Fruit fly (Drosophila melanogaster): Measurements from ENCODE around the gene ppl.

Gene ppl

DNA sequence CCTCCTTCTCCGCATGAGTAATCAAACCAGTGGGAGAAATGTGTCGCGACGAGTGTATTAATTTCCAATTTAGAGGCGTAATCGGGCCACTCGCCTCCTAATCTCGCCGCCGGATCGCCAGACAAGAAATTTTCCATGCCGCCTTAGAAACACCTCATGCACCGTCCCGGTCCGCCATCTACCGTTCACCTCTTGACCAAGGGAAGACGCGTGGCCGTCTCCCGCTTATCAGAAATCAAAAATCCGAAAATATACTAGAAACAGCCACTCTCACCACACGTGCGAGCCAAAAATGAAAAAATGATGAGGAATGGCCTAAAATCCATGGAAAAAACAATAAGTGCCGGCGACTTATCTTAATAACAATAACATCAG is 5.4 kb downstream of the ppl start:
- TF ChIP-seq CG12605 (GFP tag; IDR thresholded peaks at IDR 0.05), result no peak
- no peak for TF ChIP-seq D1 (tag; optimal IDR thresholded peaks at IDR 0.05)
- no peak for TF ChIP-seq rn (GFP tag; IDR thresholded peaks at IDR 0.05)
- no peak for TF ChIP-seq CG14655 (GFP tag; optimal IDR thresholded peaks at IDR 0.05)
- TF ChIP-seq Pif1A (GFP tag; optimal IDR thresholded peaks at IDR 0.05), result no peak
- TF ChIP-seq Pif1B (GFP tag; optimal IDR thresholded peaks at IDR 0.05), result no peak
- no peak for TF ChIP-seq CG15710 (tag; optimal IDR thresholded peaks at IDR 0.05)
- TF ChIP-seq CG9948 (tag; optimal IDR thresholded peaks at IDR 0.05), result no peak

DNA sequence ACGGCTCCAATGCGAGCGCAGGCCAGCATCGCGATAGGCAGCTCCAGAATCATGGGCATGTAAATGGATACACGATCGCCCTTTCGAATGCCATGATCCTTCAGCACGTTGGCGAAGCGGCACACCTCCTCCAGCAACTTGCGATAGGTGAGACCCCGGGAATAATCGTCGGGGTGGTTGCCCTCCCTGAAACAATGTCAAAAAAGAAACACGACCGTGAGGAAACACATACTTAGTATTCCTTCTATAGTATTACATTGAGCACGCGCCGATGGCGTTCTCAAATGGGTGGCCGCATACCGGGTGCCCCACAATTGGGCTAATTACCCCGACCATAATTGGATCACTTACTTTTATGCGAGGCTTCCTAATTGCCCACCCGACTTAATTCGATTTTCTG is 7.8 kb downstream of the ppl start:
- TF ChIP-seq CG17806 (tag; optimal IDR thresholded peaks at IDR 0.05) (no peak), CG14655 (GFP tag; optimal IDR thresholded peaks at IDR 0.05) (no peak), CG12605 (GFP tag; IDR thresholded peaks at IDR 0.05) (no peak), EcR (GFP tag; optimal IDR thresholded peaks at IDR 0.05) (no peak), rn (GFP tag; IDR thresholded peaks at IDR 0.05) (no peak), D1 (tag; optimal IDR thresholded peaks at IDR 0.05) (no peak), CG13204 (GFP tag; optimal IDR thresholded peaks at IDR 0.05) (no peak), Pif1A (GFP tag; optimal IDR thresholded peaks at IDR 0.05) (no peak), CG8301 (tag; optimal IDR thresholded peaks at IDR 0.05) (no peak), gl (tag; optimal IDR thresholded peaks at IDR 0.05) (no peak), CG4496 (GFP tag; IDR thresholded peaks at IDR 0.05) (no peak), Pif1B (GFP tag; optimal IDR thresholded peaks at IDR 0.05) (no peak), fd96Ca (GFP tag; IDR thresholded peaks at IDR 0.05) (no peak), CG15710 (tag; optimal IDR thresholded peaks at IDR 0.05) (no peak), Snoo (tag; optimal IDR thresholded peaks at IDR 0.05) (no peak)

DNA sequence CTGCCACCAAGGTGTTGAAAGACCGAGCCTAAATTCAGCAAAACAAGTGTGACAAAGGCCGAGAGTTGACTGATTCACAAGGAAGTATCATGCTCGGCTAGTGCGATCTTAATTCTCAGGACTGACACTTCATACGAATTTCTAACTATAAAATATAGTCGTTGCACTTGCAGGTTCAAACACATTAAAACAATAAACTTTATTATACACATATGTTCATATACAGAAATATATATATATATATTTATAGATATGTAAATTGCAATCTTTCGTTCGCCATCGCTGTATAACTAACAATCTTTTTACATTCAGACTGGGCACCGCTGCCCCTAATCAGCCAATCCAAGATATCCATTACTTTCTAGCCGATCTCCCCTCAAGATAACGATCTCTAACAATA is 10.8 kb downstream of the ppl start, which contains the start of gene CG9389:
Gene CG9389 (minus strand): TSS at position 101 of the 400 bp plus-strand sequence.
- TF ChIP-seq CG4496 (GFP tag; IDR thresholded peaks at IDR 0.05) (no peak), CG17806 (tag; optimal IDR thresholded peaks at IDR 0.05) (no peak), Snoo (tag; optimal IDR thresholded peaks at IDR 0.05) (no peak), EcR (GFP tag; optimal IDR thresholded peaks at IDR 0.05) (no peak)

DNA sequence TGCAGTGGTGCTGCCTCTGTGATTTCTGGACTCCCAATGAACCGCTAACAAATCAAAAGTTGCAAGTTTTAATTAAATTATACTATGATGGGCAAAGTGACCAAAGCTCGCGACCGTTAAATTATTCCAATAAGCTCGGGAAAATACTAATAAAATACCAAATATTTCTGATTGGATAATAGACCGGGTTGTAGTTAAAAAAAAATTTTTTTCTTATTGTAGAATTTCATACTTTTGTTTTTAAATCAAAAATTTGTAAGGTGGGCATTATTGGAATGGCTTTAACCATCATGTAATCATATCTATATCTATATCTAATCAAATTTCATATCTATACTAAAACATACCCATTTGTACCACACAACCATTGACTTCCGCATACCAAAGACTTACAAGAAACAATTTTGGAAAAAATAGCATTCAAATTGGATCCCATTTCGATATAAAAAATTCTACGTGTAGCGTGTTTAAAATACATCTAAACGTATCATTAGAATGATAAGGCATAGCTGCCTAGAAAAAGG is 13.4 kb downstream of the ppl start, which contains the start of gene CG9391:
Gene CG9391 (minus strand): TSS at position 474 of the 524 bp plus-strand sequence.
- no peak for TF ChIP-seq CG12605 (GFP tag; IDR thresholded peaks at IDR 0.05)
- no peak for TF ChIP-seq CG8159 (tag; optimal IDR thresholded peaks at IDR 0.05)
- no peak for TF ChIP-seq CG32121 (GFP tag; IDR thresholded peaks at IDR 0.05)
- TF ChIP-seq D1 (tag; optimal IDR thresholded peaks at IDR 0.05), result no peak
- TF ChIP-seq CG4496 (GFP tag; IDR thresholded peaks at IDR 0.05), result no peak
- no peak for TF ChIP-seq CG13204 (GFP tag; optimal IDR thresholded peaks at IDR 0.05)
- no peak for TF ChIP-seq CG9948 (tag; optimal IDR thresholded peaks at IDR 0.05)
- no peak for TF ChIP-seq fd96Ca (GFP tag; IDR thresholded peaks at IDR 0.05)
- TF ChIP-seq CG34367 (tag; optimal IDR thresholded peaks at IDR 0.05), result no peak
- no peak for TF ChIP-seq CG14655 (GFP tag; optimal IDR thresholded peaks at IDR 0.05)
- TF ChIP-seq CG10348 (GFP tag; IDR thresholded peaks at IDR 0.05), result no peak
- no peak for TF ChIP-seq EcR (GFP tag; optimal IDR thresholded peaks at IDR 0.05)
- TF ChIP-seq CG8301 (tag; optimal IDR thresholded peaks at IDR 0.05), result no peak
- no peak for TF ChIP-seq Snoo (tag; optimal IDR thresholded peaks at IDR 0.05)
- no peak for TF ChIP-seq Pif1A (GFP tag; optimal IDR thresholded peaks at IDR 0.05)
- TF ChIP-seq CG17806 (tag; optimal IDR thresholded peaks at IDR 0.05), result no peak
- TF ChIP-seq CG15710 (tag; optimal IDR thresholded peaks at IDR 0.05), result no peak

DNA sequence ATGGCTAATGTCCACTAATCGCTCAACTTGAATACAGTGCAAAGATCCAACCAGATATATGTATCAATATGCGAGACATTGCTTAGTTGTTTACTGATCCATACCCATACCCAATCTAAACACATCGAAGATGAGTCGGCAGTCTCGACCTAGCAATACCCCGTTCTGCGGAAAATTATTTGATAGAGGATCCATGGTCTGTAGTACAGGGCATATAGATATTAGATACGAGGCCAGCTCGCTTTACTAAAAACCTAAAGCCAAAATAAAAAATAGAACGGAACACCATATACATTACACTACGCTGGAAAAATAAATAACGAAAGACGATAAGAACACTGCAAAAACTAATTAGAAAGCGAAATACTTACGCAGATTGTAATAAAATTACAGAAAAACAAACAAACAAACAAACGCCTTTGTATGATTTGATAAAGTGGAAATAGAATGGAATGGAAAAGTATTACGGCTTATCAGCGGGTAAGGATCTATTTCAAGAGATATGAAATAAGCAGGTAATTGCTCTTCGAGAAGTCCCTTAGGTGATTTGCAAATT is 15.1 kb downstream of the ppl start:
- TF ChIP-seq D1 (tag; optimal IDR thresholded peaks at IDR 0.05) (no peak), CG17806 (tag; optimal IDR thresholded peaks at IDR 0.05) (no peak), Pif1B (GFP tag; optimal IDR thresholded peaks at IDR 0.05) (no peak), CG12605 (GFP tag; IDR thresholded peaks at IDR 0.05) (no peak), CG4496 (GFP tag; IDR thresholded peaks at IDR 0.05) (no peak), Pif1A (GFP tag; optimal IDR thresholded peaks at IDR 0.05) (no peak), gl (tag; optimal IDR thresholded peaks at IDR 0.05) (no peak), CG34367 (tag; optimal IDR thresholded peaks at IDR 0.05) (no peak), Ets98B (GFP tag; IDR thresholded peaks at IDR 0.05) (no peak), CG8159 (tag; optimal IDR thresholded peaks at IDR 0.05) (no peak), CG13204 (GFP tag; optimal IDR thresholded peaks at IDR 0.05) (no peak)

DNA sequence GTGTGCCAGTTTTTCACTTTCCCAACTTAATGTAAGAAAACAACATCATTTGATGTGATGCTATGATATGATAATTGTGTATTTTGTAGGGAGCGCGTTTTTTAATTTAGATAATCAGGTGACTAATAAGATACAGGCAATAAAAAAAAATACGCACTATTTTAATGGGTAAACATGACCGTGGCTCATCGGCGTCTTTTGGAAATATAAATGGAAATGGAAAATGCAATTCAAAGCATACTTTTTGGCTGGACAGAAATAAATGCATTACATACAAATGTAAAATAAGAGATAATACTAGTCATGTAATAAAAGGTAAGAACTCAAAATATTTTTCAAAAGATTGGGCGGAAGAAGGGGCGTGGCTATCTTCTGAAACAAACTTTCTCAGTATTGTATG is 18.9 kb downstream of the ppl start:
- no peak for TF ChIP-seq CG32121 (GFP tag; IDR thresholded peaks at IDR 0.05)
- peak; percentile 51 for TF ChIP-seq D1 (tag; optimal IDR thresholded peaks at IDR 0.05)

DNA sequence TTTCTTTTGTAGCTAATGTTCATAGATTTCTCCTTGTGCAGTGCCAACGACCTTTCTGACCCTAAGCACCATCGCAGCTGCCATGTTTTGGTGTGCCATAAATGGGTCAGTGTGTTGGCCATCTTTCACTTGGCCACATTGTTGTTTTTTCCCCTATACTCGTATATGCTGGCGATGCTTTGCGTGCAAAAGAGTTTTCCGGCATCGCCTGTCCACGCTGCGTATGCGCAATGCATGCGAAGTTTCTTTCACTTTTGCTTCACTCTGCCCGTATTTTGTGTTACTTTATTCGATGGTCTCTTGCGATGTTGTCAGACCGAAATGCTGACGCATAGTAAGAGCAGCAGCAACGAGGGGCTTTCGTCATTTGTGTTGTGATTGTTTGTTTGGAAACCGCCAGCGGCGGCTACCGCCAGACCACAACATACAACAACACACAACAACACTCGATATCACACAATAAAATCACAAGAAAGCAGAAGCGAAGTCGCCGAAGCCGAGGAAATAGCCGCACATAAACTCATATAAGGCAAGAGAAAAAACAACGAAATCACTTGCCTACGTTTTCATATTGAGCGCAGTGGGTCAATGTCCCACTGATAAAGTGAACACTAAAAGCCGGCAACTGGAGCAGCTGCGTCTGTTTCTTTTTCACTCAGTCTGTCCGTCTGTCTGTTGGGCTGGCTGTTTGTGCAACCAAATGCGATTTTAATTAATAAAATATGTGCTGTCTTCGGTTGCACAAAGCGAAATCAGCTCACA is 19.7 kb downstream of the ppl start:
- TF ChIP-seq CG12605 (GFP tag; IDR thresholded peaks at IDR 0.05) (0 out of 2 replicates have a peak, but pooled peaks have one; percentile 14), CG10348 (GFP tag; IDR thresholded peaks at IDR 0.05) (no peak), EcR (GFP tag; optimal IDR thresholded peaks at IDR 0.05) (peak; percentile 83), CG13204 (GFP tag; optimal IDR thresholded peaks at IDR 0.05) (no peak)

Measured in whole organism, pupa.